Worm (Caenorhabditis elegans): Measurements from ENCODE around the gene sdz-20.

DNA sequence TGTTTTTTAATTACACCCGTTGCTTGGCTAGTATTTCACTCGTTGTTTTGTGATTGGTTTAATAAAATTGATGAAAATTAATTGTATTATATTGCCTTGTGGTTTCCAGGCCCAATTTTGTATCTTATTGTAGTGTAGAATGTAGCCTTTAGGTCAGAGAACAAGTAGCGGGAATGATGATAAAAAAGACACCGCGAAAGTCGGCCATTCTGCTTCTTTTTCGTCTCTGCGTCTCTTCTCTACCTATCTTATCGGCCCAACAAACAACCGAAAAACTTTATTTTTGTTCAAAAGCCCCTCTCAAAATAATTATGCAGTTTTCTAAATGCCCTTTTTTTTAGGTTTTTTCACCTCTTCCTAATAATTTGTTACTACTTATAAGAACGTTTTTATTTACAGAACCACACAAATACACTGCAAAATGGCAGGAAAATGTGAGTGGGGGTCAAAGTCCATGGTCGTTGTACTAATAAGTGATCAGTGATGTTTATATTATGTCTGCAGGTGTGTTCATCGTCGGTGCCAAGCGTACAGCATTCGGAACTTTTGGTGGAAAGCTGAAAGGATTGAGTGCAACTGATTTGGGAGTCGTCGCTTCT, 10.8 kb downstream of the sdz-20 start, which contains the start of gene acaa-2:
- TF ChIP-seq fkh-10 (GFP tag; optimal IDR thresholded peaks at IDR 0.05) (no peak), duxl-1 (tag; optimal IDR thresholded peaks at IDR 0.05; ENCODE audit: poor library complexity) (peak; percentile 31), nhr-76 (tag; optimal IDR thresholded peaks at IDR 0.05) (no peak), jun-1 (tag; optimal IDR thresholded peaks at IDR 0.05) (no peak), lin-29 (GFP tag; IDR thresholded peaks at IDR 0.05) (no peak), dpl-1 (GFP tag; optimal IDR thresholded peaks at IDR 0.05) (peak; percentile 37), nhr-48 (tag; optimal IDR thresholded peaks at IDR 0.05) (no peak), R02D3.7 (tag; optimal IDR thresholded peaks at IDR 0.05) (no peak), skn-1 (tag; optimal IDR thresholded peaks at IDR 0.05) (no peak), nhr-11 (tag; optimal IDR thresholded peaks at IDR 0.05) (peak; percentile 77), tag-97 (GFP tag; IDR thresholded peaks at IDR 0.05) (no peak)
